ENCODE assay signal across 3 fruit fly cellular contexts in the genomic region with DNA sequence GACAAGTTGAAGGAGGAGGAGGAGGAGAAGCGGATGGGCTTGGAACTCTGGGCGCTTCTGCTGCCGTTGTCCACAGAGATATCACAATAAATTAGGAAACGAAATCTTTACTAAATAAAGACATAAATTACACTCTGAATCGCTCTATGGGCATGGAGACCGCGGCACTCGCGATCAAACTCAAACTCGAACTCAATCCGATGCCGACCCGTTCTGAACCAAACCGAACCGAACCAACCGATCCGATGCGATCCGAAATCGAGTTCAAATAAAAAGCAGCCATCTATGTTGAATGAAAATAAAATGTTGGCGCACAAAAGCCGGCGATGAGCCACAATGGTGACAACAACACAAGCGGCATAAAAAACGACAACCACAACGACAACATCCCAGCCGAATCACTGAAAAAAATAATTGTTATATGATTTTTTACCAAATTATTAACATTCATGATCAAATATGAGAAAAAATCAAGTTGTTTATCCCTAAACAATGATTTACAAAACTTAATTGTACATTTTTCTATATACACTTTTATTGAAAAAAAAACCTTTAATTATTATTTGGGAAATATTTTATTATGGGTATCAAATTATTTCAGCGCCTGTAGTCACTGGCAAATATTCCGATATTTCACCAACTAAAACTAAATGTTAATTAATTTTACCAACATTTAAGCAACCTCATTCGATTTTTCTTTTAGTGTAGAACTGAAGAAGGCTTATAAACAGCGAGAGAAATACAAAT.
TF ChIP-seq lines count a peak whose summit lies in the region.

No protein-coding gene starts in this region.

TF ChIP-seq in whole organism, embryonic, 481 proteins besides CTCF, POLR2A, EP300 and RAD21 (continued from another document and continues in another):
- TF ChIP-seq CG13775 (GFP tag; optimal IDR thresholded peaks at IDR 0.05; lab: Kevin White, UChicago), result peak; percentile 81
- peak; percentile 28; the same call in 2 of the 3 replicates for TF ChIP-seq Aef1 (GFP tag; IDR thresholded peaks at IDR 0.05; lab: Robert Waterston, UW)
- TF ChIP-seq nmo (GFP tag; optimal IDR thresholded peaks at IDR 0.05; lab: Kevin White, UChicago), result peak; percentile 94
- TF ChIP-seq CG17385 (GFP tag; optimal IDR thresholded peaks at IDR 0.05; lab: Kevin White, UChicago), result peak; percentile 74
- TF ChIP-seq dmrt99B (tag; optimal IDR thresholded peaks at IDR 0.05; lab: Kevin White, UChicago), result peak; percentile 90
- peak; percentile 44; the same call in 1 of the 2 replicates for TF ChIP-seq HLH3B (GFP tag; IDR thresholded peaks at IDR 0.05; lab: Robert Waterston, UW)
- TF ChIP-seq ttk (GFP tag; IDR thresholded peaks at IDR 0.05; lab: Robert Waterston, UW), result peak; percentile 37
- no peak for TF ChIP-seq Fer2 (tag; optimal IDR thresholded peaks at IDR 0.05; lab: Kevin White, UChicago)
- TF ChIP-seq CG17829 (tag; optimal IDR thresholded peaks at IDR 0.05; lab: Kevin White, UChicago), result peak; percentile 92
- TF ChIP-seq usp (GFP tag; optimal IDR thresholded peaks at IDR 0.05; lab: Kevin White, UChicago), result no peak
- TF ChIP-seq CG6254 (GFP tag; optimal IDR thresholded peaks at IDR 0.05; lab: Kevin White, UChicago), result peak; percentile 80
- no peak for TF ChIP-seq jigr1 (GFP tag; IDR thresholded peaks at IDR 0.05; lab: Robert Waterston, UW)
- peak; percentile 73 for TF ChIP-seq croc (GFP tag; conservative IDR thresholded peaks at IDR 0.05; lab: Robert Waterston, UW)
- peak; percentile 33 for TF ChIP-seq bab2 (GFP tag; optimal IDR thresholded peaks at IDR 0.05; lab: Kevin White, UChicago)
- peak; percentile 75 for TF ChIP-seq bcd (GFP tag; optimal IDR thresholded peaks at IDR 0.05; lab: Kevin White, UChicago)
- TF ChIP-seq CG32772 (GFP tag; IDR thresholded peaks at IDR 0.05; lab: Robert Waterston, UW), result peak; percentile 56
- TF ChIP-seq CG13296 (GFP tag; optimal IDR thresholded peaks at IDR 0.05; lab: Kevin White, UChicago), result peak; percentile 49
- peak; percentile 58 for TF ChIP-seq CG12942 (GFP tag; optimal IDR thresholded peaks at IDR 0.05; lab: Kevin White, UChicago)
- TF ChIP-seq Sry-β (GFP tag; optimal IDR thresholded peaks at IDR 0.05; lab: Kevin White, UChicago), result peak; percentile 49
- no peak for TF ChIP-seq CG11247 (GFP tag; IDR thresholded peaks at IDR 0.05; lab: Robert Waterston, UW)
- TF ChIP-seq CG8281 (tag; optimal IDR thresholded peaks at IDR 0.05; lab: Kevin White, UChicago), result peak; percentile 59
- TF ChIP-seq Gug (GFP tag; IDR thresholded peaks at IDR 0.05; lab: Robert Waterston, UW), result peak; percentile 22; the same call in 1 of the 4 replicates
- peak in 1 of 2 experiments; percentile 8 for TF ChIP-seq tll (GFP tag; optimal IDR thresholded peaks at IDR 0.05; lab: Kevin White, UChicago)
- TF ChIP-seq CG14860 (GFP tag; IDR thresholded peaks at IDR 0.05; lab: Robert Waterston, UW; ENCODE audit: partially characterized antibody), result no peak
- peak; percentile 36 for TF ChIP-seq CG3065 (GFP tag; optimal IDR thresholded peaks at IDR 0.05; lab: Kevin White, UChicago)
- peak; percentile 98 for TF ChIP-seq CG31441 (GFP tag; IDR thresholded peaks at IDR 0.05; lab: Robert Waterston, UW)
- TF ChIP-seq CG13424 (tag; optimal IDR thresholded peaks at IDR 0.05; lab: Kevin White, UChicago), result peak; percentile 89
- peak; percentile 71; the same call in 1 of the 2 replicates for TF ChIP-seq CG6689 (GFP tag; IDR thresholded peaks at IDR 0.05; lab: Robert Waterston, UW)
- peak; percentile 49 for TF ChIP-seq pum (GFP tag; optimal IDR thresholded peaks at IDR 0.05; lab: Kevin White, UChicago)
- no peak for TF ChIP-seq Fer1 (GFP tag; optimal IDR thresholded peaks at IDR 0.05; lab: Kevin White, UChicago)
- peak; percentile 36; the same call in 1 of the 2 replicates for TF ChIP-seq sens-2 (GFP tag; IDR thresholded peaks at IDR 0.05; lab: Robert Waterston, UW)
- TF ChIP-seq CG1602 (GFP tag; optimal IDR thresholded peaks at IDR 0.05; lab: Kevin White, UChicago), result peak; percentile 77
- no peak for TF ChIP-seq bowl (GFP tag; IDR thresholded peaks at IDR 0.05; lab: Robert Waterston, UW)
- TF ChIP-seq CG15601 (tag; optimal IDR thresholded peaks at IDR 0.05; lab: Kevin White, UChicago), result peak; percentile 89
- peak; percentile 52 for TF ChIP-seq CG10431 (GFP tag; optimal IDR thresholded peaks at IDR 0.05; lab: Kevin White, UChicago)
- TF ChIP-seq NK7.1 (GFP tag; optimal IDR thresholded peaks at IDR 0.05; lab: Kevin White, UChicago), result peak; percentile 7
- TF ChIP-seq zf30C (GFP tag; optimal IDR thresholded peaks at IDR 0.05; lab: Kevin White, UChicago), result peak; percentile 59
- no peak for TF ChIP-seq gro (GFP tag; optimal IDR thresholded peaks at IDR 0.05; lab: Kevin White, UChicago)
- TF ChIP-seq CG1529 (GFP tag; optimal IDR thresholded peaks at IDR 0.05; lab: Kevin White, UChicago), result peak; percentile 77
- TF ChIP-seq CG8388 (GFP tag; optimal IDR thresholded peaks at IDR 0.05; lab: Kevin White, UChicago), result peak; percentile 92

TF ChIP-seq in whole organism, prepupa, 60 proteins besides CTCF, POLR2A, EP300 and RAD21 (continued from another document):
- TF ChIP-seq ss (GFP tag; optimal IDR thresholded peaks at IDR 0.05; lab: Kevin White, UChicago) (peak; percentile 29 to 60), CG11762 (GFP tag; optimal IDR thresholded peaks at IDR 0.05; lab: Kevin White, UChicago; ENCODE audit: insufficient read depth) (peak; percentile 52), Eip78C (GFP tag; lab: Kevin White, UChicago) (peak; percentile 91), Met (GFP tag; optimal IDR thresholded peaks at IDR 0.05; lab: Kevin White, UChicago) (peak; percentile 70), CG6792 (GFP tag; optimal IDR thresholded peaks at IDR 0.05; lab: Kevin White, UChicago) (peak; percentile 34), CG15336 (GFP tag; IDR thresholded peaks at IDR 0.05; lab: Robert Waterston, UW) (peak; percentile 40; the same call in 1 of the 2 replicates), CG3919 (GFP tag; optimal IDR thresholded peaks at IDR 0.05; lab: Kevin White, UChicago) (peak; percentile 79), CG16779 (tag; optimal IDR thresholded peaks at IDR 0.05; lab: Kevin White, UChicago) (no peak), CG6808 (GFP tag; optimal IDR thresholded peaks at IDR 0.05; lab: Kevin White, UChicago) (peak; percentile 71), OdsH (GFP tag; optimal IDR thresholded peaks at IDR 0.05; lab: Kevin White, UChicago) (peak; percentile 63), CG11902 (GFP tag; optimal IDR thresholded peaks at IDR 0.05; lab: Kevin White, UChicago) (peak; percentile 26), CG8119 (GFP tag; IDR thresholded peaks at IDR 0.05; lab: Robert Waterston, UW) (peak; percentile 27; the same call in 1 of the 3 replicates), Smox (GFP tag; optimal IDR thresholded peaks at IDR 0.05; lab: Kevin White, UChicago) (peak; percentile 60), net (GFP tag; optimal IDR thresholded peaks at IDR 0.05; lab: Kevin White, UChicago) (peak; percentile 38), Ets21C (GFP tag; optimal IDR thresholded peaks at IDR 0.05; lab: Kevin White, UChicago) (peak; percentile 18), achi (GFP tag; optimal IDR thresholded peaks at IDR 0.05; lab: Kevin White, UChicago) (peak; percentile 69), Hr38 (GFP tag; optimal IDR thresholded peaks at IDR 0.05; lab: Kevin White, UChicago) (no peak), CG6163 (GFP tag; IDR thresholded peaks at IDR 0.05; lab: Robert Waterston, UW) (no peak), pdm3 (GFP tag; optimal IDR thresholded peaks at IDR 0.05; lab: Kevin White, UChicago) (peak; percentile 47), CG34406 (GFP tag; optimal IDR thresholded peaks at IDR 0.05; lab: Kevin White, UChicago) (peak; percentile 66), CG10669 (GFP tag; optimal IDR thresholded peaks at IDR 0.05; lab: Kevin White, UChicago) (peak; percentile 68), CG4318 (GFP tag; optimal IDR thresholded peaks at IDR 0.05; lab: Kevin White, UChicago) (peak; percentile 34), fd59A (GFP tag; optimal IDR thresholded peaks at IDR 0.05; lab: Kevin White, UChicago) (peak; percentile 55), Gug (GFP tag; IDR thresholded peaks at IDR 0.05; lab: Robert Waterston, UW) (no peak), CG9139 (GFP tag; optimal IDR thresholded peaks at IDR 0.05; lab: Kevin White, UChicago) (peak; percentile 36), CG7368 (GFP tag; optimal IDR thresholded peaks at IDR 0.05; lab: Kevin White, UChicago) (peak; percentile 32), Lpt (GFP tag; optimal IDR thresholded peaks at IDR 0.05; lab: Kevin White, UChicago) (peak; percentile 55), fkh (GFP tag; optimal IDR thresholded peaks at IDR 0.05; lab: Kevin White, UChicago) (peak; percentile 31), vri (GFP tag; optimal IDR thresholded peaks at IDR 0.05; lab: Kevin White, UChicago) (peak; percentile 10), spab (GFP tag; optimal IDR thresholded peaks at IDR 0.05; lab: Kevin White, UChicago) (peak; percentile 51), lz (GFP tag; optimal IDR thresholded peaks at IDR 0.05; lab: Kevin White, UChicago) (peak; percentile 40), Sox102F (GFP tag; optimal IDR thresholded peaks at IDR 0.05; lab: Kevin White, UChicago) (peak; percentile 27), CG6854 (GFP tag; optimal IDR thresholded peaks at IDR 0.05; lab: Kevin White, UChicago) (no peak), Hr39 (GFP tag; optimal IDR thresholded peaks at IDR 0.05; lab: Kevin White, UChicago) (peak; percentile 31), Eip93F (GFP tag; optimal IDR thresholded peaks at IDR 0.05; lab: Kevin White, UChicago) (no peak), dac (GFP tag; optimal IDR thresholded peaks at IDR 0.05; lab: Kevin White, UChicago) (no peak), CG32006 (GFP tag; optimal IDR thresholded peaks at IDR 0.05; lab: Kevin White, UChicago) (peak; percentile 71), Hr4 (GFP tag; optimal IDR thresholded peaks at IDR 0.05; lab: Kevin White, UChicago) (peak; percentile 49), svp (GFP tag; lab: Kevin White, UChicago) (peak; percentile 73)

TF ChIP-seq in whole organism, wandering third instar larva, 38 proteins besides CTCF, POLR2A, EP300 and RAD21 (continued from another document):
- TF ChIP-seq h (GFP tag; optimal IDR thresholded peaks at IDR 0.05; lab: Kevin White, UChicago) (peak; percentile 59), HLH106 (tag; optimal IDR thresholded peaks at IDR 0.05; lab: Kevin White, UChicago) (peak; percentile 56)
TF ChIP-seq in whole organism, wandering third instar larva: peak in this region for 14.
